Worm (Caenorhabditis elegans): Measurements from ENCODE around the gene fbxa-156.
"Not testable (repeated sequence)": the region's sequence is repeated elsewhere in the genome, so short reads cannot be mapped to it uniquely, and the experiment has no call there.

The fbxa-156 gene

DNA sequence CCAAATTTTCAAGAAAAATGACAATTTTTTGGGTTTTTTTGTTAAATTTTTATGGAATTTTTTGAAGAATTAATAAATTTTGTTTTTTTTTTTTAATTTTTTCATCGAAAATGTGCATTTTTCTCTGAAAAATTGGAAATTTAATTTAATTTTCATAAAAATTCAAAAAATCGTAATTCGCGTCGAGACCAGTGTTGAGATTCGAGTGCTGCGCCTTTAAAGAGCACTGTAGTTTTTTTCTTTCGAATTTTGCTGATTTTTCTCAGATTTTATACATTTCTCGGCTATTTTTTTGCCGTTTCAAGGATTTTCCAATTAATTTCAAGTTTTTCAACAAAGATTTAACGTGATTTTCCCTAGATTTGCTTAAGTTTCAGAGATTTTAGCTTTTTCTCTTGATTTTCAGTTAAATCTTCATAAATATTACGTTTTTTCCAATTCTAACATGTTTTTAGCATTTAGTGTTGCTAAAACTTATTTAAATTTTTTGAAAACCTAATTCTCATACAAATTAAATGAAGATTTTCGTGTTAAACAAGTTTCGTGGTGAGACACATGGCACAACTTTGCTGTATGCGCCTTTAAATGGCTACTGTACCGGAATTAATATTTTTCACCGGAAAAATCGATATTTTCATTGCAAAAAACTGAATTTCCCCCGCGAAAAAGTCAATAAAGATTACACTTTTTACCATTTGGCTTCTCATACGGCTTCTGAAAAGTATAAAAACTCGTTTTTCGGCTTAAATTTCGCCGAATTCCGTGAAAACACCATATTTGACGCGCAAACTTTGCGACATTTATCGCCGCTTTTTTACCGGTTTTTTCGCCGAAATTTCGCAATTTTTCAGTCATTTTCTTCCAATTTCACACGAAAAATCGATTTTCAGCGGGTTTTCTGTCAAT, 27.8 kb upstream of the fbxa-156 start, which contains the start of gene usp-50:
usp-50 (plus strand) TSS at position 822 of the 906 bp plus-strand sequence.
- TF ChIP-seq lsl-1 (GFP tag; optimal IDR thresholded peaks at IDR 0.05) = peak; percentile 83
- TF ChIP-seq madf-8 (GFP tag; conservative IDR thresholded peaks at IDR 0.05) = peak; percentile 53
- TF ChIP-seq F33H1.4 (GFP tag; IDR thresholded peaks at IDR 0.05) = peak; percentile 85
- TF ChIP-seq xnd-1 (tag; optimal IDR thresholded peaks at IDR 0.05) = peak; percentile 88
- peak; percentile 14 for TF ChIP-seq him-1 (tag; optimal IDR thresholded peaks at IDR 0.05)
- 0 out of 2 replicates have a peak, but pooled peaks have one; percentile 14 for TF ChIP-seq D2030.7 (GFP tag; IDR thresholded peaks at IDR 0.05)
- TF ChIP-seq mcd-1 (GFP tag; IDR thresholded peaks at IDR 0.05) = peak; percentile 41; the same call in 1 of the 2 replicates
- TF ChIP-seq cebp-1 (GFP tag; IDR thresholded peaks at IDR 0.05) = not testable (repeated sequence)
- TF ChIP-seq cebp-1 (tag; optimal IDR thresholded peaks at IDR 0.05) = peak; percentile 49
- peak; percentile 81 for TF ChIP-seq madf-6 (GFP tag; IDR thresholded peaks at IDR 0.05)

DNA sequence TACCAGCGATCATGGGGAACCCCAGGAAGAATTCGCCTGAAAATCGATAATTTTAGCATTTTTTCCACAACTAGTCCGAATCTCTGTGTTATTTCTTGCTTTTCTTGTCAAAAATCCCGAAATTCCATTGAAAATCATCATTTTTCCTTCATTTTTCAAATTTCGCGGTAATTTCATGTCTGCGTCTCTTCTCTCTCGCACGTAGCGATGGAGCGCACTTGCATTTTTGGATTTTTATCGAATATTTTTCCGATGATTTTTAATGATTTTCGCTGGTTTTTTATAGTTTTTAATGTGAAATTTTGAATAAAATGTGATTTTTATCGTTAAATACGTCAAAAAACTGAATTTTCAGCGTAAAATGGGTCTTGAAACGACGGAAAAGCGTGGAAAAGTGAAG, 24.8 kb upstream of the fbxa-156 start, which contains the start of gene E01B7.2:
E01B7.2 (plus strand) TSS at position 350 of the 400 bp plus-strand sequence.
- TF ChIP-seq madf-8 (GFP tag; conservative IDR thresholded peaks at IDR 0.05) = peak; percentile 40; the same call in 1 of the 2 replicates
- TF ChIP-seq ZK185.1 (tag; optimal IDR thresholded peaks at IDR 0.05; ENCODE audit: poor library complexity, severe bottlenecking) = no peak
- no peak for TF ChIP-seq attf-5 (GFP tag; optimal IDR thresholded peaks at IDR 0.05)
- no peak for TF ChIP-seq let-607 (tag; optimal IDR thresholded peaks at IDR 0.05)
- peak; percentile 75 for TF ChIP-seq rcor-1 (GFP tag; IDR thresholded peaks at IDR 0.05)
- TF ChIP-seq snpc-3.4 (tag; optimal IDR thresholded peaks at IDR 0.05) = peak; percentile 40
- no peak for TF ChIP-seq K12H6.12 (tag; optimal IDR thresholded peaks at IDR 0.05)
- TF ChIP-seq pbrm-1 (GFP tag; IDR thresholded peaks at IDR 0.05) = peak; percentile 60; the same call in 1 of the 2 replicates
- TF ChIP-seq lir-1 (GFP tag; conservative IDR thresholded peaks at IDR 0.05) = no peak
- TF ChIP-seq egl-44 (GFP tag; IDR thresholded peaks at IDR 0.05) = no peak
- TF ChIP-seq Y79H2A.3 (GFP tag; conservative IDR thresholded peaks at IDR 0.05) = no peak
- TF ChIP-seq nfyb-1 (GFP tag; IDR thresholded peaks at IDR 0.05) = peak; percentile 41; the same call in 1 of the 2 replicates
- no peak for TF ChIP-seq unc-62 (GFP tag; optimal IDR thresholded peaks at IDR 0.05)
- peak; percentile 70 for TF ChIP-seq lin-40 (tag; optimal IDR thresholded peaks at IDR 0.05)
- peak; percentile 65; the same call in 1 of the 2 replicates for TF ChIP-seq ceh-91 (GFP tag; IDR thresholded peaks at IDR 0.05)
- no peak for TF ChIP-seq F52B5.7 (tag; optimal IDR thresholded peaks at IDR 0.05)
- TF ChIP-seq Y95B8A.8 (GFP tag; IDR thresholded peaks at IDR 0.05) = no peak
- TF ChIP-seq nhr-27 (tag; optimal IDR thresholded peaks at IDR 0.05) = no peak
- peak; percentile 20 for TF ChIP-seq tbp1 (GFP tag; optimal IDR thresholded peaks at IDR 0.05)
- TF ChIP-seq D2030.7 (GFP tag; IDR thresholded peaks at IDR 0.05) = no peak
- no peak for TF ChIP-seq F49E8.2 (tag; optimal IDR thresholded peaks at IDR 0.05; ENCODE audit: insufficient read depth)
- no peak for TF ChIP-seq F22D6.2 (tag; optimal IDR thresholded peaks at IDR 0.05)
- TF ChIP-seq ceh-58 (GFP tag; IDR thresholded peaks at IDR 0.05) = no peak
- TF ChIP-seq snpc-1.3 (tag; optimal IDR thresholded peaks at IDR 0.05; ENCODE audit: insufficient read depth) = no peak
- peak; percentile 19 for TF ChIP-seq ama-1 (optimal IDR thresholded peaks at IDR 0.05)
- TF ChIP-seq ama-1 (GFP tag; optimal IDR thresholded peaks at IDR 0.05) = no peak
- TF ChIP-seq B0035.1 (tag; optimal IDR thresholded peaks at IDR 0.05) = no peak
- no peak for TF ChIP-seq hsf-1 (GFP tag; IDR thresholded peaks at IDR 0.05)
- no peak for TF ChIP-seq K11D2.4 (GFP tag; IDR thresholded peaks at IDR 0.05)
- no peak for TF ChIP-seq nfya-1 (tag; optimal IDR thresholded peaks at IDR 0.05; ENCODE audit: borderline replicate concordance, insufficient read depth)
- 0 out of 2 replicates have a peak, but pooled peaks have one; percentile 39 for TF ChIP-seq B0336.3 (GFP tag; IDR thresholded peaks at IDR 0.05)
- TF ChIP-seq madf-10 (tag; optimal IDR thresholded peaks at IDR 0.05) = no peak
- no peak for TF ChIP-seq C06A6.2 (GFP tag; conservative IDR thresholded peaks at IDR 0.05)
- TF ChIP-seq Y53F4B.3 (GFP tag; IDR thresholded peaks at IDR 0.05) = no peak
- peak; percentile 36 for TF ChIP-seq him-1 (tag; optimal IDR thresholded peaks at IDR 0.05)
- no peak for TF ChIP-seq somi-1 (GFP tag; optimal IDR thresholded peaks at IDR 0.05)
- TF ChIP-seq ccch-3 (GFP tag; optimal IDR thresholded peaks at IDR 0.05) = no peak

Measured in whole organism, young adult.